Fruit fly (Drosophila melanogaster): ENCODE measurements around the gene Lon.
A peak's percentile ranks its signal among the peaks of the same experiment; 100 is the strongest.

Lon gene

DNA sequence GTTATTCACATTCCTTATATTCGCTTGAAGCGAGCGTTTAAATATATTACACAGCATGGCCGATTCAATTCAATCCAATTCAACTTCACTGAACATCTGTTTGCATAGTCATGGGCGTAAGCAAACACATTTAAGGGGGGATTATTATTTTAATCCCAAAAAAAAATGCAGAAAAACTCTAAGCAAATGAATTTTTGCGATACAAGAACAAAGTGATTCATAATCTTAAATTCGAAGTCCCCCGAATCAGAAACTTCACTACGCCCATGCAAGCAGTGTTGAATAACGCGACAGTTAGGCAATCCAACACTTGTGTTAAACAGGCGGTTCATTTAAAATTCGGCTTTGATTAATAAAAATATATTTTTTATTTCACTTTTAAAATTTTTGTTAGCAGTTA, 21.6 kb downstream of the Lon start, which contains the start of gene CG14100:
CG14100 (minus strand) TSS at position 103 of the 400 bp plus-strand sequence.
- TF ChIP-seq Gug (GFP tag; IDR thresholded peaks at IDR 0.05), result peak; percentile 100
- peak; percentile 100 for TF ChIP-seq CG8319 (GFP tag; optimal IDR thresholded peaks at IDR 0.05)
- TF ChIP-seq CG6854 (GFP tag; optimal IDR thresholded peaks at IDR 0.05), result peak; percentile 100
- peak; percentile 100 for TF ChIP-seq CG11294 (GFP tag; IDR thresholded peaks at IDR 0.05)
- TF ChIP-seq CG6163 (GFP tag; IDR thresholded peaks at IDR 0.05), result peak; percentile 100
- TF ChIP-seq CG10669 (GFP tag; optimal IDR thresholded peaks at IDR 0.05), result peak; percentile 100
- TF ChIP-seq Blimp-1 (GFP tag; optimal IDR thresholded peaks at IDR 0.05), result peak; percentile 99
- peak; percentile 100 for TF ChIP-seq Met (GFP tag; optimal IDR thresholded peaks at IDR 0.05)
- peak; percentile 100 for TF ChIP-seq salr (GFP tag; optimal IDR thresholded peaks at IDR 0.05)
- TF ChIP-seq CG8119 (GFP tag; IDR thresholded peaks at IDR 0.05), result peak; percentile 100
- TF ChIP-seq CG34406 (GFP tag; optimal IDR thresholded peaks at IDR 0.05), result peak; percentile 100
- TF ChIP-seq svp (GFP tag), result peak; percentile 100
- TF ChIP-seq ss (GFP tag; optimal IDR thresholded peaks at IDR 0.05), result peak; percentile 100
- peak; percentile 100 for TF ChIP-seq lz (GFP tag; optimal IDR thresholded peaks at IDR 0.05)
- peak; percentile 100 for TF ChIP-seq CG11762 (GFP tag; optimal IDR thresholded peaks at IDR 0.05; ENCODE audit: insufficient read depth)
- peak; percentile 100 for TF ChIP-seq CG9139 (GFP tag; optimal IDR thresholded peaks at IDR 0.05)
- peak; percentile 100 for TF ChIP-seq spab (GFP tag; optimal IDR thresholded peaks at IDR 0.05)
- peak; percentile 100 for TF ChIP-seq CG10631 (GFP tag; optimal IDR thresholded peaks at IDR 0.05)
- peak; percentile 100 for TF ChIP-seq Eip78C (GFP tag)
- TF ChIP-seq fd59A (GFP tag; optimal IDR thresholded peaks at IDR 0.05), result peak; percentile 100
- TF ChIP-seq CG3919 (GFP tag; optimal IDR thresholded peaks at IDR 0.05), result peak; percentile 100
- TF ChIP-seq Sox102F (GFP tag; optimal IDR thresholded peaks at IDR 0.05), result peak; percentile 100
- TF ChIP-seq fkh (GFP tag; optimal IDR thresholded peaks at IDR 0.05), result peak; percentile 100
- TF ChIP-seq pdm3 (GFP tag; optimal IDR thresholded peaks at IDR 0.05), result peak; percentile 100
- TF ChIP-seq Smox (GFP tag; optimal IDR thresholded peaks at IDR 0.05), result peak; percentile 100
- peak; percentile 100 for TF ChIP-seq Lpt (GFP tag; optimal IDR thresholded peaks at IDR 0.05)
- peak; percentile 100 for TF ChIP-seq Hr38 (GFP tag; optimal IDR thresholded peaks at IDR 0.05)
- peak; percentile 100 for TF ChIP-seq CG11902 (GFP tag; optimal IDR thresholded peaks at IDR 0.05)
- TF ChIP-seq net (GFP tag; optimal IDR thresholded peaks at IDR 0.05), result peak; percentile 100
- TF ChIP-seq Hr4 (GFP tag; optimal IDR thresholded peaks at IDR 0.05), result peak; percentile 100
- peak; percentile 100 for TF ChIP-seq CG1621 (tag; optimal IDR thresholded peaks at IDR 0.05)
- peak; percentile 100 for TF ChIP-seq esn (GFP tag; optimal IDR thresholded peaks at IDR 0.05)
- TF ChIP-seq CG6276 (GFP tag; optimal IDR thresholded peaks at IDR 0.05), result peak; percentile 100
- TF ChIP-seq cyc (GFP tag; optimal IDR thresholded peaks at IDR 0.05), result peak; percentile 100
- peak; percentile 100 for TF ChIP-seq acj6 (GFP tag; optimal IDR thresholded peaks at IDR 0.05)
- peak; percentile 100 for TF ChIP-seq Ets21C (GFP tag; optimal IDR thresholded peaks at IDR 0.05)
- TF ChIP-seq CG7368 (GFP tag; optimal IDR thresholded peaks at IDR 0.05), result peak; percentile 100
- TF ChIP-seq CG3032 (tag; optimal IDR thresholded peaks at IDR 0.05), result peak; percentile 100
- TF ChIP-seq OdsH (GFP tag; optimal IDR thresholded peaks at IDR 0.05), result peak; percentile 100
- TF ChIP-seq vri (GFP tag; optimal IDR thresholded peaks at IDR 0.05), result peak; percentile 100
- TF ChIP-seq CG15336 (GFP tag; IDR thresholded peaks at IDR 0.05), result peak; percentile 100
- peak; percentile 100 for TF ChIP-seq topi (GFP tag; optimal IDR thresholded peaks at IDR 0.05)
- peak; percentile 99 for TF ChIP-seq dsx (GFP tag; optimal IDR thresholded peaks at IDR 0.05; ENCODE audit: poor library complexity, severe bottlenecking)
- TF ChIP-seq eg (GFP tag; IDR thresholded peaks at IDR 0.05), result peak; percentile 100
- TF ChIP-seq achi (GFP tag; optimal IDR thresholded peaks at IDR 0.05), result peak; percentile 100
- peak; percentile 100 for TF ChIP-seq CG4318 (GFP tag; optimal IDR thresholded peaks at IDR 0.05)
- TF ChIP-seq CG32006 (GFP tag; optimal IDR thresholded peaks at IDR 0.05), result peak; percentile 100
- TF ChIP-seq Sox15 (GFP tag; optimal IDR thresholded peaks at IDR 0.05), result peak; percentile 100
- TF ChIP-seq CG6808 (GFP tag; optimal IDR thresholded peaks at IDR 0.05), result peak; percentile 99
- peak; percentile 99 for TF ChIP-seq fd85E (GFP tag; optimal IDR thresholded peaks at IDR 0.05)
- peak; percentile 100 for TF ChIP-seq CG8632 (GFP tag; optimal IDR thresholded peaks at IDR 0.05)
- TF ChIP-seq dac (GFP tag; optimal IDR thresholded peaks at IDR 0.05), result peak; percentile 100

All from whole organism, prepupa.